Worm (Caenorhabditis elegans): ENCODE results near the gene cyn-11.
A peak's percentile ranks its signal among the peaks of the same experiment; 100 is the strongest.

The cyn-11 gene

ce11 chrII:8750056-8750455 lies 34.0 kb upstream of the cyn-11 start:
- TF ChIP-seq pha-4 (tag; optimal IDR thresholded peaks at IDR 0.05) = no peak

ce11 chrII:8749084-8749483 lies 33.0 kb upstream of the cyn-11 start:
- no peak for TF ChIP-seq bed-3 (GFP tag; optimal IDR thresholded peaks at IDR 0.05)
- peak; percentile 80 for TF ChIP-seq ham-2 (GFP tag; optimal IDR thresholded peaks at IDR 0.05)
- peak; percentile 99 for TF ChIP-seq blmp-1 (tag; optimal IDR thresholded peaks at IDR 0.05)
- TF ChIP-seq ceh-43 (GFP tag; optimal IDR thresholded peaks at IDR 0.05) = no peak
- TF ChIP-seq nhr-76 (tag; optimal IDR thresholded peaks at IDR 0.05) = no peak
- TF ChIP-seq elt-1 (tag; optimal IDR thresholded peaks at IDR 0.05; ENCODE audit: borderline replicate concordance, insufficient read depth) = peak; percentile 58

- peak; percentile 69 for TF ChIP-seq cnd-1 (tag; optimal IDR thresholded peaks at IDR 0.05)
- no peak for TF ChIP-seq lin-32 (GFP tag; optimal IDR thresholded peaks at IDR 0.05)
- peak; percentile 58 for TF ChIP-seq ces-1 (GFP tag; optimal IDR thresholded peaks at IDR 0.05)
Measured at ce11 chrII:8748638-8749037, 32.6 kb upstream of the cyn-11 start.

- TF ChIP-seq ztf-11 (tag; optimal IDR thresholded peaks at IDR 0.05) (no peak), mab-5 (tag; optimal IDR thresholded peaks at IDR 0.05) (peak; percentile 32), nhr-76 (tag; optimal IDR thresholded peaks at IDR 0.05) (no peak), nhr-2 (tag; optimal IDR thresholded peaks at IDR 0.05) (peak; percentile 7), mls-2 (tag; optimal IDR thresholded peaks at IDR 0.05) (peak; percentile 68), bed-3 (GFP tag; optimal IDR thresholded peaks at IDR 0.05) (no peak), tbx-8 (GFP tag; optimal IDR thresholded peaks at IDR 0.05) (no peak), mep-1 (tag; optimal IDR thresholded peaks at IDR 0.05) (peak; percentile 8), lin-32 (GFP tag; optimal IDR thresholded peaks at IDR 0.05) (no peak), snpc-4 (tag; optimal IDR thresholded peaks at IDR 0.05) (no peak), flh-1 (GFP tag; optimal IDR thresholded peaks at IDR 0.05) (no peak), cnd-1 (tag; optimal IDR thresholded peaks at IDR 0.05) (peak; percentile 63), unc-39 (tag; optimal IDR thresholded peaks at IDR 0.05) (no peak), ceh-39 (tag; optimal IDR thresholded peaks at IDR 0.05) (no peak), M03D4.4 (tag; optimal IDR thresholded peaks at IDR 0.05) (peak; percentile 40), elt-1 (tag; optimal IDR thresholded peaks at IDR 0.05; ENCODE audit: borderline replicate concordance, insufficient read depth) (no peak), nhr-28 (tag; optimal IDR thresholded peaks at IDR 0.05) (no peak), sptf-1 (tag; optimal IDR thresholded peaks at IDR 0.05) (no peak), ham-2 (GFP tag; optimal IDR thresholded peaks at IDR 0.05) (no peak), ceh-83 (GFP tag; optimal IDR thresholded peaks at IDR 0.05) (no peak), sem-2 (GFP tag; optimal IDR thresholded peaks at IDR 0.05) (no peak), nhr-12 (tag; optimal IDR thresholded peaks at IDR 0.05) (no peak), pha-4 (tag; optimal IDR thresholded peaks at IDR 0.05) (peak; percentile 69), elt-3 (tag; optimal IDR thresholded peaks at IDR 0.05) (no peak), unc-120 (tag; optimal IDR thresholded peaks at IDR 0.05; ENCODE audit: poor library complexity, severe bottlenecking) (peak; percentile 24), ces-1 (GFP tag; optimal IDR thresholded peaks at IDR 0.05) (peak; percentile 30), blmp-1 (tag; optimal IDR thresholded peaks at IDR 0.05) (no peak), zip-8 (tag; optimal IDR thresholded peaks at IDR 0.05) (no peak), hlh-1 (tag; optimal IDR thresholded peaks at IDR 0.05) (no peak), nhr-237 (tag; optimal IDR thresholded peaks at IDR 0.05) (no peak), lsy-2 (tag; optimal IDR thresholded peaks at IDR 0.05) (no peak), unc-62 (GFP tag; optimal IDR thresholded peaks at IDR 0.05) (peak; percentile 65), lin-13 (tag; optimal IDR thresholded peaks at IDR 0.05) (no peak), drap-1 (GFP tag; optimal IDR thresholded peaks at IDR 0.05) (peak; percentile 55), ceh-43 (GFP tag; optimal IDR thresholded peaks at IDR 0.05) (peak; percentile 29)
Measured at ce11 chrII:8747939-8748352, 31.9 kb upstream of the cyn-11 start.
